Fruit fly (Drosophila melanogaster): ENCODE data around the gene cup.

DNA sequence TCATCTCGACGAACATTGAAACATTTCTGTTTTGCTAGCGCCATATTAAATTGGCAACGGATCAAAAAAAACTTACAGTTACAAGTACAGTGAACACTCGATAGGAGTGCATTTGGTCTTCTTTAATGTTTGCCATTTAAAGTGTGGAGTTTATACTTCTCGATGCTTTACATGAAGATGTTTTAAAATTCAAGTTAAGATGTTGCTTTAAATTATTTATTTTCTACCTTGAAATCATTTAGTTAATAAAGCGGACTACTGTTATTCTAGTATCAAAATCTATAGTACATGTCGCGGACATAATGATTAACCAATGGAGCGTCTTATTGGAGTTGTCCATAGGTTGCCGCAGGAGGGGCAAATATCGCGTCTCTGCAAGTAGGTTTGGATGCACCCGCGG, 13.1 kb downstream of the cup start, which contains the start of gene cort:
- TF ChIP-seq Ets98B (GFP tag; IDR thresholded peaks at IDR 0.05) (no peak), Snoo (tag; optimal IDR thresholded peaks at IDR 0.05) (no peak), CG14655 (GFP tag; optimal IDR thresholded peaks at IDR 0.05) (no peak), EcR (GFP tag; optimal IDR thresholded peaks at IDR 0.05) (no peak), Pif1B (GFP tag; optimal IDR thresholded peaks at IDR 0.05) (no peak), CG15710 (tag; optimal IDR thresholded peaks at IDR 0.05) (no peak), CG32121 (GFP tag; IDR thresholded peaks at IDR 0.05) (no peak), CG8301 (tag; optimal IDR thresholded peaks at IDR 0.05) (no peak), CG12605 (GFP tag; IDR thresholded peaks at IDR 0.05) (no peak), CG13204 (GFP tag; optimal IDR thresholded peaks at IDR 0.05) (no peak), CG4496 (GFP tag; IDR thresholded peaks at IDR 0.05) (no peak), CG8159 (tag; optimal IDR thresholded peaks at IDR 0.05) (no peak)
